Worm (Caenorhabditis elegans) whole organism, mixed stage, embryonic: ENCODE data around the gene F49E10.4.

Experiments
- M03D4.4 ChIP-seq: sonication (generic microtip); optimal IDR thresholded peaks from 2 replicates; lab custom pipeline; 2017; ENCODE audit warnings: mild to moderate bottlenecking, missing genetic modification characterization, missing compliant biosample characterization
- bed-3 ChIP-seq: fragments of 200-800 bp; sonication (Bioruptor generic); optimal IDR thresholded peaks from 3 replicates; lab custom pipeline; 2018; ENCODE audit warnings: mild to moderate bottlenecking, missing genetic modification characterization, moderate library complexity, missing compliant biosample characterization
- blmp-1 ChIP-seq: fragments of 150-350 bp; optimal IDR thresholded peaks from 2 replicates; lab custom pipeline; 2014; ENCODE audit warnings: missing biosample characterization, missing genetic modification characterization
- ceh-39 ChIP-seq: fragments of 150-350 bp; optimal IDR thresholded peaks from 2 replicates; lab custom pipeline; 2014; ENCODE audit warnings: missing biosample characterization, missing genetic modification characterization
- ceh-43 ChIP-seq: fragments of 200-800 bp; sonication (Bioruptor generic); optimal IDR thresholded peaks from 2 replicates; lab custom pipeline; 2018; ENCODE audit warnings: mild to moderate bottlenecking, missing genetic modification characterization, moderate library complexity, missing compliant biosample characterization
- ceh-83 ChIP-seq: fragments of 200-800 bp; sonication (Bioruptor generic); optimal IDR thresholded peaks from 2 replicates; lab custom pipeline; 2018; ENCODE audit warnings: mild to moderate bottlenecking, missing genetic modification characterization, missing compliant biosample characterization
- ces-1 ChIP-seq: fragments of 150-350 bp; optimal IDR thresholded peaks from 2 replicates; lab custom pipeline; 2014; ENCODE audit warnings: missing biosample characterization, missing genetic modification reagents, missing genetic modification characterization
- cnd-1 ChIP-seq: fragments of 200-800 bp; sonication (Bioruptor generic); optimal IDR thresholded peaks from 2 replicates; lab custom pipeline; 2018; ENCODE audit warnings: mild to moderate bottlenecking, missing genetic modification characterization, missing compliant biosample characterization
- drap-1 ChIP-seq: fragments of 200-800 bp; sonication (Bioruptor generic); optimal IDR thresholded peaks from 3 replicates; lab custom pipeline; 2018; ENCODE audit warnings: mild to moderate bottlenecking, missing genetic modification characterization, missing compliant biosample characterization
- elt-1 ChIP-seq: sonication (generic microtip); optimal IDR thresholded peaks from 2 replicates; lab custom pipeline; 2017; ENCODE audit warnings: missing genetic modification characterization, mild to moderate bottlenecking, missing compliant biosample characterization, antibody characterized with exemption, moderate library complexity, borderline replicate concordance; ENCODE audit not compliant: insufficient read depth
- elt-3 ChIP-seq: fragments of 150-350 bp; optimal IDR thresholded peaks from 2 replicates; lab custom pipeline; 2014; ENCODE audit warnings: missing biosample characterization, missing genetic modification characterization
- flh-1 ChIP-seq: fragments of 200-800 bp; sonication (Bioruptor generic); optimal IDR thresholded peaks from 2 replicates; lab custom pipeline; 2018; ENCODE audit warnings: mild to moderate bottlenecking, missing genetic modification characterization, moderate library complexity, missing compliant biosample characterization
- ham-2 ChIP-seq: fragments of 200-800 bp; sonication (Bioruptor generic); optimal IDR thresholded peaks from 2 replicates; lab custom pipeline; 2018; ENCODE audit warnings: mild to moderate bottlenecking, missing genetic modification characterization, missing compliant biosample characterization
- hlh-1 ChIP-seq: fragments of 150-350 bp; optimal IDR thresholded peaks from 2 replicates; lab custom pipeline; 2014; ENCODE audit warnings: missing biosample characterization, missing genetic modification reagents, missing genetic modification characterization
- lin-13 ChIP-seq: fragments of 150-350 bp; optimal IDR thresholded peaks from 2 replicates; lab custom pipeline; 2014; ENCODE audit warnings: missing biosample characterization, missing genetic modification characterization
- lin-32 ChIP-seq: fragments of 200-800 bp; sonication (Bioruptor generic); optimal IDR thresholded peaks from 2 replicates; lab custom pipeline; 2018; ENCODE audit warnings: mild to moderate bottlenecking, missing genetic modification characterization, missing compliant biosample characterization
- lsy-2 ChIP-seq: fragments of 150-350 bp; optimal IDR thresholded peaks from 2 replicates; lab custom pipeline; 2014; ENCODE audit warnings: missing biosample characterization, missing genetic modification characterization
- mab-5 ChIP-seq: fragments of 150-350 bp; optimal IDR thresholded peaks from 2 replicates; lab custom pipeline; 2014; ENCODE audit warnings: missing biosample characterization, missing genetic modification characterization
- mep-1 ChIP-seq: fragments of 150-350 bp; optimal IDR thresholded peaks from 2 replicates; lab custom pipeline; 2017; ENCODE audit warnings: missing biosample characterization, missing genetic modification reagents, missing genetic modification characterization, inconsistent platforms
- mls-2 ChIP-seq: sonication (generic microtip); optimal IDR thresholded peaks from 2 replicates; lab custom pipeline; 2016; ENCODE audit warnings: mild to moderate bottlenecking, missing genetic modification characterization, moderate library complexity, missing compliant biosample characterization
- nhr-12 ChIP-seq: fragments of 150-350 bp; optimal IDR thresholded peaks from 2 replicates; lab custom pipeline; 2014; ENCODE audit warnings: missing biosample characterization, missing genetic modification characterization
- nhr-2 ChIP-seq: fragments of 150-350 bp; optimal IDR thresholded peaks from 2 replicates; lab custom pipeline; 2014; ENCODE audit warnings: missing biosample characterization, missing genetic modification characterization
- nhr-237 ChIP-seq: fragments of 150-350 bp; optimal IDR thresholded peaks from 2 replicates; lab custom pipeline; 2014; ENCODE audit warnings: missing biosample characterization, missing genetic modification characterization
- nhr-28 ChIP-seq: fragments of 150-350 bp; optimal IDR thresholded peaks from 2 replicates; lab custom pipeline; 2014; ENCODE audit warnings: missing biosample characterization, missing genetic modification characterization
- nhr-76 ChIP-seq: sonication (generic microtip); optimal IDR thresholded peaks from 2 replicates; lab custom pipeline; 2017; ENCODE audit warnings: missing biosample characterization, missing genetic modification characterization
- pha-4 ChIP-seq: fragments of 150-350 bp; optimal IDR thresholded peaks from 2 replicates; lab custom pipeline; 2018; ENCODE audit warnings: missing biosample characterization, missing genetic modification reagents, missing genetic modification characterization
- sem-2 ChIP-seq: fragments of 200-800 bp; sonication (Bioruptor generic); optimal IDR thresholded peaks from 2 replicates; lab custom pipeline; 2018; ENCODE audit warnings: mild to moderate bottlenecking, missing genetic modification characterization, missing compliant biosample characterization
- snpc-4 ChIP-seq: fragments of 150-350 bp; optimal IDR thresholded peaks from 2 replicates; lab custom pipeline; 2014; ENCODE audit warnings: missing biosample characterization, missing genetic modification characterization
- sptf-1 ChIP-seq: sonication (generic microtip); optimal IDR thresholded peaks from 2 replicates; lab custom pipeline; 2017; ENCODE audit warnings: mild to moderate bottlenecking, missing genetic modification characterization, moderate library complexity, missing compliant biosample characterization
- tbx-8 ChIP-seq: fragments of 200-800 bp; sonication (Bioruptor generic); optimal IDR thresholded peaks from 2 replicates; lab custom pipeline; 2018; ENCODE audit warnings: mild to moderate bottlenecking, missing genetic modification characterization, moderate library complexity, missing compliant biosample characterization
- unc-120 ChIP-seq: sonication (generic microtip); optimal IDR thresholded peaks from 2 replicates; lab custom pipeline; 2017; ENCODE audit warnings: missing genetic modification characterization, missing compliant biosample characterization; ENCODE audit not compliant: poor library complexity, severe bottlenecking
- unc-39 ChIP-seq: fragments of 150-350 bp; optimal IDR thresholded peaks from 2 replicates; lab custom pipeline; 2014; ENCODE audit warnings: missing biosample characterization, missing genetic modification characterization
- unc-62 ChIP-seq: fragments of 150-350 bp; optimal IDR thresholded peaks from 2 replicates; lab custom pipeline; 2014; ENCODE audit warnings: missing biosample characterization, missing genetic modification reagents, missing genetic modification characterization
- zip-8 ChIP-seq: fragments of 150-350 bp; optimal IDR thresholded peaks from 2 replicates; lab custom pipeline; 2014; ENCODE audit warnings: missing biosample characterization, missing genetic modification characterization
- ztf-11 ChIP-seq: fragments of 150-350 bp; optimal IDR thresholded peaks from 2 replicates; lab custom pipeline; 2014; ENCODE audit warnings: missing biosample characterization, missing genetic modification characterization

The F49E10.4 gene

DNA sequence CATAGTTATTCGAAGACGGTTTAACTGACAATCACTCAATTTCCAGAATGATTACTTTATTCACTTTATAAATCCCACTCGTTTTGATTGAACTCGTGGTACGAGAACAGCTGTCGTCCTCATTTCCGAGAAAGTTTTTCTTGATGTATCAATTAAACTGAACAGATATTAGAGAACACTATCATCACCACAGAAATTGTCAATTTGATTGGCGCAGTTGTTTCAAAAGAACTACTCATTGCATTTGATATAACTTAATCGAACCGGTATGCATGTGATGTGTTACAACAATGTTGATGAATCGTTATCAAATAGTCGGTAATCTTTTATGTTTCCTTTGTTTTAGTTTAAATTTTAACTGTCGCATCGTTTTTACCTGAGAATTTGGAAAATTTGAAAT is 38.6 kb upstream of the F49E10.4 start:
- TF ChIP-seq unc-39 (tag; lab: Kevin White, UChicago) = no peak
- TF ChIP-seq ces-1 (GFP tag; lab: Kevin White, UChicago) = no peak
- no peak for TF ChIP-seq nhr-237 (tag; lab: Kevin White, UChicago)
- TF ChIP-seq M03D4.4 (tag; lab: Kevin White, UChicago) = no peak
- peak; percentile 95 for TF ChIP-seq hlh-1 (tag; lab: Kevin White, UChicago)
- no peak for TF ChIP-seq ceh-39 (tag; lab: Kevin White, UChicago)
- TF ChIP-seq mls-2 (tag; lab: Kevin White, UChicago) = no peak
- peak; percentile 83 for TF ChIP-seq unc-62 (GFP tag; lab: Kevin White, UChicago)
- TF ChIP-seq snpc-4 (tag; lab: Kevin White, UChicago) = no peak

DNA sequence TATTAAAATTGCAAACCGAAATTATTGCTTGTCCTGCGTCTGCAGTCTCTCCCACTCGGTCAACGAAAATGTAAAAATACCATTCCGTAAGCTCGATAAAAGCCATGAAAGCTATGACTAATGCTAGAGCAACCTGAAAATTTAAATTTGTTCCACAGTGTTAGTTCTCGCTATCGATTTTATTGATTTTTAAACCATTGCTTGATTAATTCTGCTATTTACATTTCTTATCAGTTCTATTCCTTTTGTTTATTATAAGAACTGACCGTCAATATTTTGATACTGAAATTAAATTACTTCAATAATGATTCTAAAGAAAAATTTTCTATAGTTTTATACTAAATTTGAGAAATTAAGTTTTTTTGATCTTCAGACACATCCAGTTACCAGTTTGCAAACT is 36.5 kb upstream of the F49E10.4 start:
- TF ChIP-seq nhr-2 (tag; lab: Kevin White, UChicago) (no peak), snpc-4 (tag; lab: Kevin White, UChicago) (no peak), mep-1 (tag; lab: Kevin White, UChicago) (no peak), nhr-12 (no peak), ceh-83 (no peak)

DNA sequence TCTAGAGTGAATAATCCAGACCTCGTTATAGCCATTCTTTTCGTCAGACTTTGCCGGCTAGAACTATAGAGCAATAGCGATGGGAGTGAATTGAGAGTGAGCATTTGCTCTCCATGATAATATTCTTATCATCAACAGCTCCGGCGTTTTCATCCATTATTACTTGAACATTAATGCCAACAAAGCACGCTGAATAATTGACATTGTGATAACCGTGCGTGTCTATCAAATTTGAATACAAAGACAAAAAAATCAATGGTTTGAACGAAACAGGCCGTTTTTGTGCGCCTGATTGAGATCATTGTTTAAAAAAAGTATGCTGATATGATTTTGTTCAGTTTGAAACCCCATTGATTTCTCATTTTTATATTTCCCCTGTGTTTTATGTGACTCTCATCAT is 36.0 kb upstream of the F49E10.4 start, which contains the start of gene dct-11:
Gene dct-11, minus strand, starts transcription at position 136 of the 400 bp plus-strand sequence.
- TF ChIP-seq ceh-43 (GFP tag; lab: Kevin White, UChicago) (no peak), flh-1 (GFP tag; lab: Kevin White, UChicago) (no peak), nhr-237 (tag; lab: Kevin White, UChicago) (no peak), elt-1 (tag; lab: Kevin White, UChicago) (no peak), unc-62 (GFP tag; lab: Kevin White, UChicago) (no peak), lin-32 (GFP tag; lab: Kevin White, UChicago) (no peak), mab-5 (tag; lab: Kevin White, UChicago) (no peak), nhr-2 (tag; lab: Kevin White, UChicago) (no peak), lin-13 (no peak), sptf-1 (tag; lab: Kevin White, UChicago) (no peak), nhr-12 (no peak), unc-120 (no peak), nhr-28 (tag; lab: Kevin White, UChicago) (no peak)

DNA sequence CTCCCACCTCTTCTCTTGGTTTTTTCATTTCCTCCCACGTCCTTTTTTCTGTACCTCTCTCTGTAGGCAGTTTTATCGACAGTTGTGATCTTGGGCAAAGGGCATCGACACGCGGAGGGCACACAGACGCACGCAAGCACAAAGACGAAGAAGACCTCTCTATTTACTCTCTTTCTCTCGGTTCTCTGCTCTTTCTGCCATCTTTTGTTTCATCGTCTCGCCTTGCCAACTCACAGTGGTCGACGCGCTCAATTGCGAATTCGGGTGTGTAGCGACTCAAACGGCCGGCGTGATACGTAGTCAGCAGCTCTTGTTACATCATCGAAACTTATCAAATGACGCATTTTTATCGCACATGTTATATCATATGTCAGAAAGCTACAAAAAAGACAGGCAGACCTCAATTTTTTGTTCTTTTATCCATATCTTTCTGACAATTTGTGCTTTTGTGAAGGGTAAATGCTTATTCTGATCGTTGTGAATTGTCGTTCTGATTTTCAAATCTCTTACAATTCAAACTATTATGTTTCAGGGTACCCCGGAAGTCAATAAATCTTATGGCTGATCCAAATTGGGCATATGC is 34.5 kb upstream of the F49E10.4 start, which contains the start of gene puf-9:
Gene puf-9, plus strand, starts transcription at position 533 of the 583 bp plus-strand sequence.
- TF ChIP-seq bed-3 (no peak), nhr-28 (tag; lab: Kevin White, UChicago) (no peak), lsy-2 (peak; percentile 85), nhr-76 (tag; lab: Kevin White, UChicago) (peak; percentile 15), ces-1 (GFP tag; lab: Kevin White, UChicago) (peak; percentile 53), elt-3 (tag; lab: Kevin White, UChicago) (peak; percentile 77), sptf-1 (tag; lab: Kevin White, UChicago) (peak; percentile 82), ztf-11 (tag; lab: Kevin White, UChicago) (peak; percentile 80), mep-1 (tag; lab: Kevin White, UChicago) (peak; percentile 99), mls-2 (tag; lab: Kevin White, UChicago) (peak; percentile 86), sem-2 (GFP tag; lab: Kevin White, UChicago) (no peak), unc-62 (GFP tag; lab: Kevin White, UChicago) (peak; percentile 93), drap-1 (GFP tag; lab: Kevin White, UChicago) (peak; percentile 83), ceh-83 (no peak), unc-39 (tag; lab: Kevin White, UChicago) (peak; percentile 80), ceh-39 (tag; lab: Kevin White, UChicago) (peak; percentile 95), zip-8 (tag; lab: Kevin White, UChicago) (peak; percentile 61), blmp-1 (tag; lab: Kevin White, UChicago) (no peak), nhr-237 (tag; lab: Kevin White, UChicago) (peak; percentile 94), ceh-43 (GFP tag; lab: Kevin White, UChicago) (no peak), ham-2 (GFP tag; lab: Kevin White, UChicago) (peak; percentile 55), pha-4 (tag; lab: Kevin White, UChicago) (peak; percentile 98), cnd-1 (tag; lab: Kevin White, UChicago) (peak; percentile 79), lin-32 (GFP tag; lab: Kevin White, UChicago) (no peak), snpc-4 (tag; lab: Kevin White, UChicago) (no peak), lin-13 (peak; percentile 93), elt-1 (tag; lab: Kevin White, UChicago) (peak; percentile 58), hlh-1 (tag; lab: Kevin White, UChicago) (peak; percentile 87), tbx-8 (GFP tag; lab: Kevin White, UChicago) (peak; percentile 64), mab-5 (tag; lab: Kevin White, UChicago) (peak; percentile 9), nhr-2 (tag; lab: Kevin White, UChicago) (peak; percentile 68), unc-120 (peak; percentile 82), flh-1 (GFP tag; lab: Kevin White, UChicago) (no peak), nhr-12 (peak; percentile 32), M03D4.4 (tag; lab: Kevin White, UChicago) (peak; percentile 36)
- TF ChIP-seq, all 35 proteins: peak for 26
